Worm (Caenorhabditis elegans) whole organism, late embryonic: ENCODE data around the gene cdo-1.

Experiments
- F13H6.1 ChIP-seq: sonication (generic microtip); optimal IDR thresholded peaks from 2 replicates; lab custom pipeline; 2016; ENCODE audit warnings: missing genetic modification characterization, missing compliant biosample characterization
- K02D7.2 ChIP-seq: sonication (generic microtip); optimal IDR thresholded peaks from 2 replicates; lab custom pipeline; 2017; ENCODE audit warnings: mild to moderate bottlenecking, missing genetic modification characterization, missing compliant biosample characterization
- K09A11.1 ChIP-seq: sonication (generic microtip); optimal IDR thresholded peaks from 2 replicates; lab custom pipeline; 2017; ENCODE audit warnings: antibody characterized with exemption, mild to moderate bottlenecking, missing genetic modification characterization, missing compliant biosample characterization; ENCODE audit not compliant: insufficient read depth
- T23F11.4 ChIP-seq: fragments of 200-800 bp; sonication (Bioruptor generic); optimal IDR thresholded peaks from 2 replicates; lab custom pipeline; 2018; ENCODE audit warnings: mild to moderate bottlenecking, missing genetic modification characterization, missing compliant biosample characterization
- Y22D7AL.16 ChIP-seq: sonication (generic microtip); optimal IDR thresholded peaks from 2 replicates; lab custom pipeline; 2016; ENCODE audit warnings: missing genetic modification characterization, missing compliant biosample characterization
- ceh-14 ChIP-seq: sonication (generic microtip); optimal IDR thresholded peaks from 2 replicates; lab custom pipeline; 2016; ENCODE audit warnings: missing genotype, missing genetic modification characterization, missing compliant biosample characterization
- ceh-18 ChIP-seq: sonication (generic microtip); optimal IDR thresholded peaks from 2 replicates; lab custom pipeline; 2016; ENCODE audit warnings: missing genetic modification characterization, missing compliant biosample characterization
- ceh-19 ChIP-seq: fragments of 200-800 bp; sonication (Bioruptor generic); optimal IDR thresholded peaks from 2 replicates; lab custom pipeline; 2018; ENCODE audit warnings: mild to moderate bottlenecking, missing genetic modification characterization, missing compliant biosample characterization
- ceh-2 ChIP-seq: sonication (generic microtip); optimal IDR thresholded peaks from 2 replicates; lab custom pipeline; 2016; ENCODE audit warnings: missing genotype, missing genetic modification characterization, missing compliant biosample characterization
- ceh-22 ChIP-seq: sonication (generic microtip); optimal IDR thresholded peaks from 2 replicates; lab custom pipeline; 2017; ENCODE audit warnings: missing biosample characterization, missing genetic modification characterization
- ceh-34 ChIP-seq: sonication (generic microtip); optimal IDR thresholded peaks from 2 replicates; lab custom pipeline; 2016; ENCODE audit warnings: mild to moderate bottlenecking, missing genetic modification characterization, missing compliant biosample characterization
- ceh-45 ChIP-seq: fragments of 200-800 bp; sonication (Bioruptor generic); IDR thresholded peaks from 2 replicates; pipeline ENCODE4 v1.3.6; 2022; ENCODE audit warnings: missing genetic modification reagents, missing genetic modification characterization, missing compliant biosample characterization
- ceh-6 ChIP-seq: fragments of 200-800 bp; sonication (Bioruptor generic); optimal IDR thresholded peaks from 2 replicates; lab custom pipeline; 2018; ENCODE audit warnings: mild to moderate bottlenecking, missing genetic modification characterization, missing compliant biosample characterization
- dmd-4 ChIP-seq: sonication (generic microtip); optimal IDR thresholded peaks from 2 replicates; lab custom pipeline; 2016; ENCODE audit warnings: borderline replicate concordance, missing genetic modification characterization, missing compliant biosample characterization
- dve-1 ChIP-seq: sonication (generic microtip); optimal IDR thresholded peaks from 2 replicates; lab custom pipeline; 2017; ENCODE audit warnings: antibody characterized with exemption, mild to moderate bottlenecking, missing genetic modification characterization, missing compliant biosample characterization
- elt-2 ChIP-seq: sonication (generic microtip); optimal IDR thresholded peaks from 2 replicates; lab custom pipeline; 2016; ENCODE audit warnings: missing genetic modification reagents, missing genetic modification characterization, missing compliant biosample characterization
- elt-4 ChIP-seq: sonication (generic microtip); optimal IDR thresholded peaks from 2 replicates; lab custom pipeline; 2016; ENCODE audit warnings: missing genetic modification characterization, missing compliant biosample characterization
- ets-4 ChIP-seq: sonication (generic microtip); optimal IDR thresholded peaks from 2 replicates; lab custom pipeline; 2016; ENCODE audit warnings: missing genetic modification characterization, missing compliant biosample characterization
- eyg-1 ChIP-seq: sonication (generic microtip); optimal IDR thresholded peaks from 2 replicates; lab custom pipeline; 2016; ENCODE audit warnings: missing genotype, missing genetic modification characterization, missing compliant biosample characterization
- fkh-10 ChIP-seq: fragments of 150-350 bp; optimal IDR thresholded peaks from 2 replicates; lab custom pipeline; 2014; ENCODE audit warnings: missing biosample characterization, missing genetic modification reagents, missing genetic modification characterization
- gmeb-2 ChIP-seq: sonication (generic microtip); optimal IDR thresholded peaks from 2 replicates; lab custom pipeline; 2016; ENCODE audit warnings: missing genetic modification characterization, inconsistent platforms, missing compliant biosample characterization
- hlh-13 ChIP-seq: fragments of 200-800 bp; sonication (Bioruptor generic); optimal IDR thresholded peaks from 2 replicates; lab custom pipeline; 2018; ENCODE audit warnings: mild to moderate bottlenecking, missing genetic modification characterization, missing compliant biosample characterization
- hlh-30 ChIP-seq: sonication (generic microtip); optimal IDR thresholded peaks from 2 replicates; lab custom pipeline; 2017; ENCODE audit warnings: antibody characterized with exemption, missing genetic modification characterization, missing compliant biosample characterization; ENCODE audit not compliant: insufficient read depth
- hlh-6 ChIP-seq: sonication (generic microtip); optimal IDR thresholded peaks from 2 replicates; lab custom pipeline; 2016; ENCODE audit warnings: missing genotype, missing genetic modification characterization, missing compliant biosample characterization
- lin-11 ChIP-seq: fragments of 200-800 bp; sonication (Bioruptor generic); optimal IDR thresholded peaks from 2 replicates; lab custom pipeline; 2018; ENCODE audit warnings: mild to moderate bottlenecking, missing genetic modification characterization, missing compliant biosample characterization
- nfya-1 ChIP-seq: sonication (generic microtip); optimal IDR thresholded peaks from 2 replicates; lab custom pipeline; 2017; ENCODE audit warnings: missing genetic modification characterization, mild to moderate bottlenecking, missing compliant biosample characterization, antibody characterized with exemption, moderate library complexity
- nhr-11 ChIP-seq: fragments of 150-350 bp; optimal IDR thresholded peaks from 2 replicates; lab custom pipeline; 2014; ENCODE audit warnings: missing biosample characterization, missing genetic modification characterization
- nhr-232 ChIP-seq: sonication (generic microtip); optimal IDR thresholded peaks from 2 replicates; lab custom pipeline; 2016; ENCODE audit warnings: missing genetic modification characterization, missing compliant biosample characterization
- pag-3 ChIP-seq: sonication (generic microtip); optimal IDR thresholded peaks from 2 replicates; lab custom pipeline; 2016; ENCODE audit warnings: missing compliant biosample characterization, missing genetic modification characterization, borderline replicate concordance
- pat-9 ChIP-seq: fragments of 200-800 bp; sonication (Bioruptor generic); optimal IDR thresholded peaks from 2 replicates; lab custom pipeline; 2018; ENCODE audit warnings: mild to moderate bottlenecking, missing genetic modification characterization, moderate library complexity, missing compliant biosample characterization
- pax-1 ChIP-seq: fragments of 150-350 bp; optimal IDR thresholded peaks from 2 replicates; lab custom pipeline; 2014; ENCODE audit warnings: missing biosample characterization, missing genetic modification characterization
- pha-2 ChIP-seq: sonication (generic microtip); optimal IDR thresholded peaks from 2 replicates; lab custom pipeline; 2017; ENCODE audit warnings: mild to moderate bottlenecking, missing genetic modification characterization, missing compliant biosample characterization
- pha-4 ChIP-seq: fragments of 150-350 bp; optimal IDR thresholded peaks from 2 replicates; lab custom pipeline; 2018; ENCODE audit warnings: missing biosample characterization, missing genetic modification reagents, missing genetic modification characterization
- pqm-1 ChIP-seq: sonication (generic microtip); optimal IDR thresholded peaks from 2 replicates; lab custom pipeline; 2016; ENCODE audit warnings: missing genetic modification characterization, missing compliant biosample characterization
- ref-2 ChIP-seq: sonication (generic microtip); optimal IDR thresholded peaks from 2 replicates; lab custom pipeline; 2016; ENCODE audit warnings: missing genetic modification characterization, missing compliant biosample characterization
- rnt-1 ChIP-seq: sonication (generic microtip); optimal IDR thresholded peaks from 2 replicates; lab custom pipeline; 2016; ENCODE audit warnings: missing genetic modification characterization, missing compliant biosample characterization
- sdc-2 ChIP-seq: sonication (generic microtip); optimal IDR thresholded peaks from 2 replicates; lab custom pipeline; 2016; ENCODE audit warnings: missing genotype, missing genetic modification characterization, missing compliant biosample characterization
- sox-2 ChIP-seq: fragments of 200-800 bp; sonication (Bioruptor generic); IDR thresholded peaks from 2 replicates; pipeline ENCODE4 v1.3.6; 2022; ENCODE audit warnings: missing genetic modification reagents, missing genetic modification characterization, missing compliant biosample characterization
- sox-4 ChIP-seq: sonication (generic microtip); optimal IDR thresholded peaks from 2 replicates; lab custom pipeline; 2017; ENCODE audit warnings: mild to moderate bottlenecking, missing genetic modification characterization, inconsistent platforms, missing compliant biosample characterization
- syd-9 ChIP-seq: sonication (generic microtip); optimal IDR thresholded peaks from 2 replicates; lab custom pipeline; 2016; ENCODE audit warnings: mild to moderate bottlenecking, missing genetic modification characterization, moderate library complexity, missing compliant biosample characterization
- tbx-2 ChIP-seq: sonication (generic microtip); optimal IDR thresholded peaks from 2 replicates; lab custom pipeline; 2016; ENCODE audit warnings: missing genetic modification characterization, missing compliant biosample characterization
- unc-42 ChIP-seq: sonication (generic microtip); optimal IDR thresholded peaks from 2 replicates; lab custom pipeline; 2016; ENCODE audit warnings: missing genotype, missing genetic modification characterization, missing compliant biosample characterization
- unc-55 ChIP-seq: sonication (generic microtip); optimal IDR thresholded peaks from 2 replicates; lab custom pipeline; 2017; ENCODE audit warnings: missing biosample characterization, missing genetic modification reagents, missing genetic modification characterization
- unc-86 ChIP-seq: sonication (generic microtip); optimal IDR thresholded peaks from 2 replicates; lab custom pipeline; 2016; ENCODE audit warnings: missing genetic modification characterization, missing compliant biosample characterization
- ztf-16 ChIP-seq: sonication (generic microtip); optimal IDR thresholded peaks from 2 replicates; lab custom pipeline; 2017; ENCODE audit warnings: missing genetic modification characterization, missing compliant biosample characterization

Gene cdo-1

ce11 chrX:897948-898347 is 34.6 kb upstream of the cdo-1 start, which contains the start of gene mab-7:
mab-7 (minus strand) TSS chrX:898048.
- no peak for TF ChIP-seq ceh-45 (GFP tag; lab: Robert Waterston, UW)
- TF ChIP-seq lin-11 (tag; lab: Kevin White, UChicago) = no peak
- no peak for TF ChIP-seq hlh-13
- no peak for TF ChIP-seq pha-4
- no peak for TF ChIP-seq K02D7.2 (tag; lab: Kevin White, UChicago)
- no peak for TF ChIP-seq gmeb-2
- TF ChIP-seq ceh-34 (tag; lab: Kevin White, UChicago) = no peak
- TF ChIP-seq syd-9 (tag; lab: Kevin White, UChicago) = no peak
- TF ChIP-seq Y22D7AL.16 (tag; lab: Kevin White, UChicago) = no peak
- TF ChIP-seq unc-55 (GFP tag; lab: Kevin White, UChicago) = no peak
- TF ChIP-seq tbx-2 (tag; lab: Kevin White, UChicago) = no peak
- TF ChIP-seq, all 69 proteins: peak for 0

ce11 chrX:888294-888693 is 24.9 kb upstream of the cdo-1 start, which contains the start of gene mam-1:
mam-1 (minus strand) TSS chrX:888394.
- TF ChIP-seq eyg-1 = no peak
- TF ChIP-seq Y22D7AL.16 (tag; lab: Kevin White, UChicago) = no peak
- TF ChIP-seq sox-2 (GFP tag; lab: Robert Waterston, UW) = no peak
- no peak for TF ChIP-seq ceh-14
- TF ChIP-seq nhr-232 = no peak
- no peak for TF ChIP-seq elt-4
- no peak for TF ChIP-seq hlh-6 (tag; lab: Kevin White, UChicago)
- no peak for TF ChIP-seq dmd-4 (tag; lab: Kevin White, UChicago)
- TF ChIP-seq ceh-2 (tag; lab: Kevin White, UChicago) = no peak

- TF ChIP-seq K09A11.1 (tag; lab: Kevin White, UChicago) (no peak), pha-2 (tag; lab: Kevin White, UChicago) (no peak), ref-2 (tag; lab: Kevin White, UChicago) (no peak), ets-4 (tag; lab: Kevin White, UChicago) (no peak), rnt-1 (tag; lab: Kevin White, UChicago) (no peak), ceh-22 (tag; lab: Kevin White, UChicago) (no peak), unc-86 (no peak), ceh-6 (no peak), ceh-18 (tag; lab: Kevin White, UChicago) (no peak), Y22D7AL.16 (tag; lab: Kevin White, UChicago) (no peak), nfya-1 (tag; lab: Kevin White, UChicago) (no peak), sox-4 (tag; lab: Kevin White, UChicago) (no peak), dve-1 (tag; lab: Kevin White, UChicago) (no peak), sdc-2 (tag; lab: Kevin White, UChicago) (no peak)
Observed at ce11 chrX:880367-880766, 17.0 kb upstream of the cdo-1 start, which contains the start of gene ZC13.2. ZC13.2 (plus strand) TSS chrX:880667.

- TF ChIP-seq ceh-14 (peak; percentile 30), tbx-2 (tag; lab: Kevin White, UChicago) (peak; percentile 79), pqm-1 (no peak), ceh-19 (GFP tag; lab: Kevin White, UChicago) (peak; percentile 22), dve-1 (tag; lab: Kevin White, UChicago) (peak; percentile 58), nhr-232 (no peak), ceh-2 (tag; lab: Kevin White, UChicago) (peak; percentile 33), pag-3 (no peak), fkh-10 (GFP tag; lab: Kevin White, UChicago) (no peak), pha-4 (no peak), unc-42 (tag; lab: Kevin White, UChicago) (peak; percentile 46), sox-4 (tag; lab: Kevin White, UChicago) (no peak), gmeb-2 (no peak), hlh-6 (tag; lab: Kevin White, UChicago) (no peak), ztf-16 (tag; lab: Kevin White, UChicago) (no peak), elt-2 (tag; lab: Kevin White, UChicago) (peak; percentile 26), ref-2 (tag; lab: Kevin White, UChicago) (peak; percentile 81), nhr-11 (tag; lab: Kevin White, UChicago) (no peak), nfya-1 (tag; lab: Kevin White, UChicago) (peak; percentile 71), rnt-1 (tag; lab: Kevin White, UChicago) (peak; percentile 61), F13H6.1 (tag; lab: Kevin White, UChicago) (peak; percentile 38), ceh-18 (tag; lab: Kevin White, UChicago) (peak; percentile 43), pax-1 (tag; lab: Kevin White, UChicago) (peak; percentile 51), unc-55 (GFP tag; lab: Kevin White, UChicago) (peak; percentile 62), T23F11.4 (GFP tag; lab: Kevin White, UChicago) (no peak), pat-9 (tag; lab: Kevin White, UChicago) (no peak), hlh-30 (tag; lab: Kevin White, UChicago) (peak; percentile 2), sdc-2 (tag; lab: Kevin White, UChicago) (peak; percentile 80)
Observed at ce11 chrX:876935-877334, 13.6 kb upstream of the cdo-1 start, which contains the start of gene ZC13.1. ZC13.1 (plus strand) TSS chrX:877239.
